Worm (Caenorhabditis elegans) whole organism, mixed stage, embryonic: ENCODE measurements around the gene C53D6.6.

Experiments used
- blmp-1 ChIP-seq: fragments of 150-350 bp; optimal IDR thresholded peaks from 2 replicates; lab custom pipeline; 2014; ENCODE audit warnings: missing biosample characterization, missing genetic modification characterization
- ceh-43 ChIP-seq: fragments of 200-800 bp; sonication (Bioruptor generic); optimal IDR thresholded peaks from 2 replicates; lab custom pipeline; 2018; ENCODE audit warnings: mild to moderate bottlenecking, missing genetic modification characterization, moderate library complexity, missing compliant biosample characterization
- ces-1 ChIP-seq: fragments of 150-350 bp; optimal IDR thresholded peaks from 2 replicates; lab custom pipeline; 2014; ENCODE audit warnings: missing biosample characterization, missing genetic modification reagents, missing genetic modification characterization
- elt-3 ChIP-seq: fragments of 150-350 bp; optimal IDR thresholded peaks from 2 replicates; lab custom pipeline; 2014; ENCODE audit warnings: missing biosample characterization, missing genetic modification characterization
- flh-1 ChIP-seq: fragments of 200-800 bp; sonication (Bioruptor generic); optimal IDR thresholded peaks from 2 replicates; lab custom pipeline; 2018; ENCODE audit warnings: mild to moderate bottlenecking, missing genetic modification characterization, moderate library complexity, missing compliant biosample characterization
- lsy-2 ChIP-seq: fragments of 150-350 bp; optimal IDR thresholded peaks from 2 replicates; lab custom pipeline; 2014; ENCODE audit warnings: missing biosample characterization, missing genetic modification characterization
- mab-5 ChIP-seq: fragments of 150-350 bp; optimal IDR thresholded peaks from 2 replicates; lab custom pipeline; 2014; ENCODE audit warnings: missing biosample characterization, missing genetic modification characterization
- nhr-237 ChIP-seq: fragments of 150-350 bp; optimal IDR thresholded peaks from 2 replicates; lab custom pipeline; 2014; ENCODE audit warnings: missing biosample characterization, missing genetic modification characterization
- pha-4 ChIP-seq: fragments of 150-350 bp; optimal IDR thresholded peaks from 2 replicates; lab custom pipeline; 2018; ENCODE audit warnings: missing biosample characterization, missing genetic modification reagents, missing genetic modification characterization
- snpc-4 ChIP-seq: fragments of 150-350 bp; optimal IDR thresholded peaks from 2 replicates; lab custom pipeline; 2014; ENCODE audit warnings: missing biosample characterization, missing genetic modification characterization
- unc-62 ChIP-seq: fragments of 150-350 bp; optimal IDR thresholded peaks from 2 replicates; lab custom pipeline; 2014; ENCODE audit warnings: missing biosample characterization, missing genetic modification reagents, missing genetic modification characterization
- zip-8 ChIP-seq: fragments of 150-350 bp; optimal IDR thresholded peaks from 2 replicates; lab custom pipeline; 2014; ENCODE audit warnings: missing biosample characterization, missing genetic modification characterization
- ztf-11 ChIP-seq: fragments of 150-350 bp; optimal IDR thresholded peaks from 2 replicates; lab custom pipeline; 2014; ENCODE audit warnings: missing biosample characterization, missing genetic modification characterization

DNA sequence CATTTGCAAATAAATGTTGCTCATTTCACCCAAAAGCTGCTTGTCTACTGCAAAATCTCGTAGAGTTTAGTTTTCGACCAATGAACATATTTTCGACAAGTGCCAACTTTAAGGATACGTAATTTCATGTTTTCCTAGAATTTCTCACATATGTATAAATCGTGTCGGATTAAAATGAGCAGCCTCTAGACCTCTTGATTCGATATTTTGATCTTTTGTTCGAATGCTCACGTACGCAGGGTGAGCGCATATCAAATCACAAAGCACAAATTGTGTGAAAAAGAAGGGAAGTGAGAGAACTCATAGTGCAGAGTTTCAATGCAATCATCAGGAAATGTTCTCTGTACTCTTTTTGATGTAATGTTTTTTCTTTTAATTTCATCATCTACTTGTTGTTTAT lies 31.1 kb upstream of the C53D6.6 start:
- TF ChIP-seq elt-3 (tag; lab: Kevin White, UChicago) (no peak), flh-1 (GFP tag; lab: Kevin White, UChicago) (no peak), ces-1 (GFP tag; lab: Kevin White, UChicago) (no peak), zip-8 (tag; lab: Kevin White, UChicago) (no peak), unc-62 (GFP tag; lab: Kevin White, UChicago) (no peak), mab-5 (no peak), nhr-237 (tag; lab: Kevin White, UChicago) (no peak), lsy-2 (tag; lab: Kevin White, UChicago) (no peak), ceh-43 (no peak), snpc-4 (tag; lab: Kevin White, UChicago) (no peak), ztf-11 (tag; lab: Kevin White, UChicago) (no peak), pha-4 (tag; lab: Kevin White, UChicago) (no peak), blmp-1 (no peak)
